Worm (Caenorhabditis elegans) whole organism, mixed stage, embryonic: ENCODE measurements around the gene asp-7.

Source experiments
- M03D4.4 ChIP-seq: sonication (generic microtip); optimal IDR thresholded peaks from 2 replicates; lab custom pipeline; 2017; ENCODE audit warnings: mild to moderate bottlenecking, missing genetic modification characterization, missing compliant biosample characterization
- bed-3 ChIP-seq: fragments of 200-800 bp; sonication (Bioruptor generic); optimal IDR thresholded peaks from 3 replicates; lab custom pipeline; 2018; ENCODE audit warnings: mild to moderate bottlenecking, missing genetic modification characterization, moderate library complexity, missing compliant biosample characterization
- blmp-1 ChIP-seq: fragments of 150-350 bp; optimal IDR thresholded peaks from 2 replicates; lab custom pipeline; 2014; ENCODE audit warnings: missing biosample characterization, missing genetic modification characterization
- ceh-39 ChIP-seq: fragments of 150-350 bp; optimal IDR thresholded peaks from 2 replicates; lab custom pipeline; 2014; ENCODE audit warnings: missing biosample characterization, missing genetic modification characterization
- ceh-43 ChIP-seq: fragments of 200-800 bp; sonication (Bioruptor generic); optimal IDR thresholded peaks from 2 replicates; lab custom pipeline; 2018; ENCODE audit warnings: mild to moderate bottlenecking, missing genetic modification characterization, moderate library complexity, missing compliant biosample characterization
- ceh-83 ChIP-seq: fragments of 200-800 bp; sonication (Bioruptor generic); optimal IDR thresholded peaks from 2 replicates; lab custom pipeline; 2018; ENCODE audit warnings: mild to moderate bottlenecking, missing genetic modification characterization, missing compliant biosample characterization
- ces-1 ChIP-seq: fragments of 150-350 bp; optimal IDR thresholded peaks from 2 replicates; lab custom pipeline; 2014; ENCODE audit warnings: missing biosample characterization, missing genetic modification reagents, missing genetic modification characterization
- cnd-1 ChIP-seq: fragments of 200-800 bp; sonication (Bioruptor generic); optimal IDR thresholded peaks from 2 replicates; lab custom pipeline; 2018; ENCODE audit warnings: mild to moderate bottlenecking, missing genetic modification characterization, missing compliant biosample characterization
- drap-1 ChIP-seq: fragments of 200-800 bp; sonication (Bioruptor generic); optimal IDR thresholded peaks from 3 replicates; lab custom pipeline; 2018; ENCODE audit warnings: mild to moderate bottlenecking, missing genetic modification characterization, missing compliant biosample characterization
- elt-1 ChIP-seq: sonication (generic microtip); optimal IDR thresholded peaks from 2 replicates; lab custom pipeline; 2017; ENCODE audit warnings: missing genetic modification characterization, mild to moderate bottlenecking, missing compliant biosample characterization, antibody characterized with exemption, moderate library complexity, borderline replicate concordance; ENCODE audit not compliant: insufficient read depth
- flh-1 ChIP-seq: fragments of 200-800 bp; sonication (Bioruptor generic); optimal IDR thresholded peaks from 2 replicates; lab custom pipeline; 2018; ENCODE audit warnings: mild to moderate bottlenecking, missing genetic modification characterization, moderate library complexity, missing compliant biosample characterization
- ham-2 ChIP-seq: fragments of 200-800 bp; sonication (Bioruptor generic); optimal IDR thresholded peaks from 2 replicates; lab custom pipeline; 2018; ENCODE audit warnings: mild to moderate bottlenecking, missing genetic modification characterization, missing compliant biosample characterization
- hlh-1 ChIP-seq: fragments of 150-350 bp; optimal IDR thresholded peaks from 2 replicates; lab custom pipeline; 2014; ENCODE audit warnings: missing biosample characterization, missing genetic modification reagents, missing genetic modification characterization
- lin-13 ChIP-seq: fragments of 150-350 bp; optimal IDR thresholded peaks from 2 replicates; lab custom pipeline; 2014; ENCODE audit warnings: missing biosample characterization, missing genetic modification characterization
- lin-32 ChIP-seq: fragments of 200-800 bp; sonication (Bioruptor generic); optimal IDR thresholded peaks from 2 replicates; lab custom pipeline; 2018; ENCODE audit warnings: mild to moderate bottlenecking, missing genetic modification characterization, missing compliant biosample characterization
- lsy-2 ChIP-seq: fragments of 150-350 bp; optimal IDR thresholded peaks from 2 replicates; lab custom pipeline; 2014; ENCODE audit warnings: missing biosample characterization, missing genetic modification characterization
- mab-5 ChIP-seq: fragments of 150-350 bp; optimal IDR thresholded peaks from 2 replicates; lab custom pipeline; 2014; ENCODE audit warnings: missing biosample characterization, missing genetic modification characterization
- mep-1 ChIP-seq: fragments of 150-350 bp; optimal IDR thresholded peaks from 2 replicates; lab custom pipeline; 2017; ENCODE audit warnings: missing biosample characterization, missing genetic modification reagents, missing genetic modification characterization, inconsistent platforms
- mls-2 ChIP-seq: sonication (generic microtip); optimal IDR thresholded peaks from 2 replicates; lab custom pipeline; 2016; ENCODE audit warnings: mild to moderate bottlenecking, missing genetic modification characterization, moderate library complexity, missing compliant biosample characterization
- nhr-12 ChIP-seq: fragments of 150-350 bp; optimal IDR thresholded peaks from 2 replicates; lab custom pipeline; 2014; ENCODE audit warnings: missing biosample characterization, missing genetic modification characterization
- nhr-2 ChIP-seq: fragments of 150-350 bp; optimal IDR thresholded peaks from 2 replicates; lab custom pipeline; 2014; ENCODE audit warnings: missing biosample characterization, missing genetic modification characterization
- nhr-237 ChIP-seq: fragments of 150-350 bp; optimal IDR thresholded peaks from 2 replicates; lab custom pipeline; 2014; ENCODE audit warnings: missing biosample characterization, missing genetic modification characterization
- nhr-28 ChIP-seq: fragments of 150-350 bp; optimal IDR thresholded peaks from 2 replicates; lab custom pipeline; 2014; ENCODE audit warnings: missing biosample characterization, missing genetic modification characterization
- nhr-76 ChIP-seq: sonication (generic microtip); optimal IDR thresholded peaks from 2 replicates; lab custom pipeline; 2017; ENCODE audit warnings: missing biosample characterization, missing genetic modification characterization
- pha-4 ChIP-seq: fragments of 150-350 bp; optimal IDR thresholded peaks from 2 replicates; lab custom pipeline; 2018; ENCODE audit warnings: missing biosample characterization, missing genetic modification reagents, missing genetic modification characterization
- sem-2 ChIP-seq: fragments of 200-800 bp; sonication (Bioruptor generic); optimal IDR thresholded peaks from 2 replicates; lab custom pipeline; 2018; ENCODE audit warnings: mild to moderate bottlenecking, missing genetic modification characterization, missing compliant biosample characterization
- snpc-4 ChIP-seq: fragments of 150-350 bp; optimal IDR thresholded peaks from 2 replicates; lab custom pipeline; 2014; ENCODE audit warnings: missing biosample characterization, missing genetic modification characterization
- sptf-1 ChIP-seq: sonication (generic microtip); optimal IDR thresholded peaks from 2 replicates; lab custom pipeline; 2017; ENCODE audit warnings: mild to moderate bottlenecking, missing genetic modification characterization, moderate library complexity, missing compliant biosample characterization
- tbx-8 ChIP-seq: fragments of 200-800 bp; sonication (Bioruptor generic); optimal IDR thresholded peaks from 2 replicates; lab custom pipeline; 2018; ENCODE audit warnings: mild to moderate bottlenecking, missing genetic modification characterization, moderate library complexity, missing compliant biosample characterization
- unc-120 ChIP-seq: sonication (generic microtip); optimal IDR thresholded peaks from 2 replicates; lab custom pipeline; 2017; ENCODE audit warnings: missing genetic modification characterization, missing compliant biosample characterization; ENCODE audit not compliant: poor library complexity, severe bottlenecking
- unc-62 ChIP-seq: fragments of 150-350 bp; optimal IDR thresholded peaks from 2 replicates; lab custom pipeline; 2014; ENCODE audit warnings: missing biosample characterization, missing genetic modification reagents, missing genetic modification characterization
- zip-8 ChIP-seq: fragments of 150-350 bp; optimal IDR thresholded peaks from 2 replicates; lab custom pipeline; 2014; ENCODE audit warnings: missing biosample characterization, missing genetic modification characterization
- ztf-11 ChIP-seq: fragments of 150-350 bp; optimal IDR thresholded peaks from 2 replicates; lab custom pipeline; 2014; ENCODE audit warnings: missing biosample characterization, missing genetic modification characterization

The asp-7 gene

ce11 chrV:3028205-3028604 is at the start of gene asp-7:
Gene asp-7, plus strand, starts transcription at chrV:3028285.
- no peak for TF ChIP-seq nhr-2 (tag; lab: Kevin White, UChicago)
- TF ChIP-seq lin-13: no peak
- TF ChIP-seq nhr-12 (tag; lab: Kevin White, UChicago): no peak
- no peak for TF ChIP-seq ztf-11 (tag; lab: Kevin White, UChicago)
- no peak for TF ChIP-seq pha-4
- no peak for TF ChIP-seq sptf-1 (tag; lab: Kevin White, UChicago)
- no peak for TF ChIP-seq bed-3 (GFP tag; lab: Kevin White, UChicago)
- no peak for TF ChIP-seq zip-8 (tag; lab: Kevin White, UChicago)
- no peak for TF ChIP-seq ceh-83 (GFP tag; lab: Kevin White, UChicago)
- TF ChIP-seq mep-1: no peak
- TF ChIP-seq ceh-43 (GFP tag; lab: Kevin White, UChicago): no peak
- no peak for TF ChIP-seq drap-1 (GFP tag; lab: Kevin White, UChicago)
- TF ChIP-seq elt-1 (tag; lab: Kevin White, UChicago): no peak
- no peak for TF ChIP-seq flh-1 (GFP tag; lab: Kevin White, UChicago)
- TF ChIP-seq ceh-39: no peak
- TF ChIP-seq, all 35 proteins: peak for 0

ce11 chrV:2979978-2980377 is 48.1 kb upstream of the asp-7 start, which contains the start of gene srw-118:
Gene srw-118, minus strand, starts transcription at chrV:2980078.
- no peak for TF ChIP-seq hlh-1
- TF ChIP-seq cnd-1 (tag; lab: Kevin White, UChicago): no peak
- no peak for TF ChIP-seq ceh-43 (GFP tag; lab: Kevin White, UChicago)
- TF ChIP-seq nhr-28 (tag; lab: Kevin White, UChicago): no peak
- TF ChIP-seq zip-8 (tag; lab: Kevin White, UChicago): no peak
- TF ChIP-seq mls-2: no peak
- TF ChIP-seq mep-1: no peak
- no peak for TF ChIP-seq lin-32 (GFP tag; lab: Kevin White, UChicago)
- no peak for TF ChIP-seq tbx-8 (GFP tag; lab: Kevin White, UChicago)
- TF ChIP-seq mab-5 (tag; lab: Kevin White, UChicago): no peak
- TF ChIP-seq drap-1 (GFP tag; lab: Kevin White, UChicago): no peak
- no peak for TF ChIP-seq ceh-39
- no peak for TF ChIP-seq lin-13
- no peak for TF ChIP-seq sem-2 (GFP tag; lab: Kevin White, UChicago)
- TF ChIP-seq ceh-83 (GFP tag; lab: Kevin White, UChicago): no peak
- TF ChIP-seq nhr-237 (tag; lab: Kevin White, UChicago): no peak
- TF ChIP-seq sptf-1 (tag; lab: Kevin White, UChicago): no peak
- TF ChIP-seq ham-2 (GFP tag; lab: Kevin White, UChicago): no peak
- no peak for TF ChIP-seq ces-1 (GFP tag; lab: Kevin White, UChicago)
- TF ChIP-seq pha-4: no peak

- no peak for TF ChIP-seq ces-1 (GFP tag; lab: Kevin White, UChicago)
- no peak for TF ChIP-seq lin-32 (GFP tag; lab: Kevin White, UChicago)
- no peak for TF ChIP-seq nhr-28 (tag; lab: Kevin White, UChicago)
- no peak for TF ChIP-seq sptf-1 (tag; lab: Kevin White, UChicago)
- no peak for TF ChIP-seq ham-2 (GFP tag; lab: Kevin White, UChicago)
- no peak for TF ChIP-seq sem-2 (GFP tag; lab: Kevin White, UChicago)
- TF ChIP-seq bed-3 (GFP tag; lab: Kevin White, UChicago): no peak
- no peak for TF ChIP-seq nhr-76
- TF ChIP-seq nhr-2 (tag; lab: Kevin White, UChicago): no peak
- TF ChIP-seq cnd-1 (tag; lab: Kevin White, UChicago): no peak
- TF ChIP-seq mep-1: no peak
- no peak for TF ChIP-seq drap-1 (GFP tag; lab: Kevin White, UChicago)
- TF ChIP-seq zip-8 (tag; lab: Kevin White, UChicago): no peak
- TF ChIP-seq M03D4.4: no peak
- no peak for TF ChIP-seq hlh-1
- no peak for TF ChIP-seq tbx-8 (GFP tag; lab: Kevin White, UChicago)
- no peak for TF ChIP-seq unc-120
- no peak for TF ChIP-seq lin-13
- no peak for TF ChIP-seq nhr-12 (tag; lab: Kevin White, UChicago)
- TF ChIP-seq snpc-4 (tag; lab: Kevin White, UChicago): no peak
- TF ChIP-seq, all 35 proteins: peak for 0
These were observed 44.7 kb upstream of the asp-7 start, which contains the start of gene srw-117 for ce11 chrV:2983351-2983750. Gene srw-117, minus strand, starts transcription at chrV:2983451.

- no peak for TF ChIP-seq ztf-11 (tag; lab: Kevin White, UChicago)
These were observed 42.8 kb upstream of the asp-7 start, which contains the start of gene srw-139 for ce11 chrV:2985309-2985708. Gene srw-139, minus strand, starts transcription at chrV:2985409.

ce11 chrV:2987407-2987806 is 40.7 kb upstream of the asp-7 start, which contains the start of gene srh-85:
Gene srh-85, minus strand, starts transcription at chrV:2987507.
- TF ChIP-seq mab-5 (tag; lab: Kevin White, UChicago): no peak
- TF ChIP-seq lsy-2: no peak
- TF ChIP-seq ceh-83 (GFP tag; lab: Kevin White, UChicago): no peak
- TF ChIP-seq lin-32 (GFP tag; lab: Kevin White, UChicago): no peak
- no peak for TF ChIP-seq cnd-1 (tag; lab: Kevin White, UChicago)
- no peak for TF ChIP-seq mep-1
- TF ChIP-seq blmp-1 (tag; lab: Kevin White, UChicago): no peak
- TF ChIP-seq lin-13: no peak
- TF ChIP-seq drap-1 (GFP tag; lab: Kevin White, UChicago): no peak
- no peak for TF ChIP-seq unc-62 (GFP tag; lab: Kevin White, UChicago)
- no peak for TF ChIP-seq sem-2 (GFP tag; lab: Kevin White, UChicago)
- no peak for TF ChIP-seq bed-3 (GFP tag; lab: Kevin White, UChicago)
- TF ChIP-seq ceh-39: no peak
- TF ChIP-seq, all 35 proteins: peak for 0
